Worm (Caenorhabditis elegans) whole organism, young adult: ENCODE results near the gene sdz-1.

ENCODE experiments used
- B0035.1 ChIP-seq: sonication (generic microtip); optimal IDR thresholded peaks from 2 replicates; lab custom pipeline; 2016; ENCODE audit warnings: missing genetic modification characterization, mild to moderate bottlenecking, missing compliant biosample characterization, missing genotype, missing genetic modification reagents
- C06A6.2 ChIP-seq: fragments of 200-800 bp; sonication (Bioruptor generic); conservative IDR thresholded peaks from 2 replicates; pipeline ENCODE4 v1.3.6; 2022; ENCODE audit warnings: missing genetic modification characterization, missing compliant biosample characterization
- F10E7.11 ChIP-seq: sonication (generic microtip); optimal IDR thresholded peaks from 2 replicates; lab custom pipeline; 2017; ENCODE audit warnings: mild to moderate bottlenecking, missing genetic modification characterization, moderate library complexity, missing compliant biosample characterization
- F37B4.10 ChIP-seq: fragments of 200-800 bp; sonication (Bioruptor generic); IDR thresholded peaks from 2 replicates; pipeline ENCODE4 v1.3.6; 2022; ENCODE audit warnings: missing genetic modification characterization, missing compliant biosample characterization
- F39B2.1 ChIP-seq: fragments of 200-800 bp; sonication (Bioruptor generic); IDR thresholded peaks from 2 replicates; pipeline ENCODE4 v1.3.6; 2022; ENCODE audit warnings: missing genetic modification reagents, missing genetic modification characterization, missing compliant biosample characterization
- F49E8.2 ChIP-seq: sonication (generic microtip); optimal IDR thresholded peaks from 3 replicates; lab custom pipeline; 2017; ENCODE audit warnings: missing genetic modification characterization, mild to moderate bottlenecking, missing compliant biosample characterization, antibody characterized with exemption, moderate library complexity; ENCODE audit not compliant: insufficient read depth
- F57A8.1 ChIP-seq: fragments of 200-800 bp; sonication (Bioruptor generic); optimal IDR thresholded peaks from 2 replicates; lab custom pipeline; 2018; ENCODE audit warnings: mild to moderate bottlenecking, missing genetic modification characterization, moderate library complexity, missing compliant biosample characterization
- K12H6.12 ChIP-seq: fragments of 200-800 bp; sonication (Bioruptor generic); optimal IDR thresholded peaks from 2 replicates; lab custom pipeline; 2018; ENCODE audit warnings: mild to moderate bottlenecking, missing genetic modification characterization, missing compliant biosample characterization
- Y53F4B.3 ChIP-seq: fragments of 200-800 bp; sonication (Bioruptor generic); IDR thresholded peaks from 2 replicates; pipeline ENCODE4 v1.3.6; 2022; ENCODE audit warnings: missing genetic modification reagents, missing genetic modification characterization, missing compliant biosample characterization
- Y56A3A.18 ChIP-seq: fragments of 200-800 bp; sonication (Bioruptor generic); IDR thresholded peaks from 2 replicates; pipeline ENCODE4 v1.3.6; 2022; ENCODE audit warnings: missing genetic modification reagents, missing genetic modification characterization, missing compliant biosample characterization
- Y67H2A.10 ChIP-seq: fragments of 200-800 bp; sonication (Bioruptor generic); conservative IDR thresholded peaks from 2 replicates; pipeline ENCODE4 v1.3.6; 2022; ENCODE audit warnings: missing genetic modification reagents, missing genetic modification characterization, missing compliant biosample characterization
- Y79H2A.3 ChIP-seq: fragments of 200-800 bp; sonication (Bioruptor generic); conservative IDR thresholded peaks from 2 replicates; pipeline ENCODE4 v1.3.6; 2022; ENCODE audit warnings: missing genetic modification reagents, missing genetic modification characterization, missing compliant biosample characterization
- Y95B8A.8 ChIP-seq: fragments of 200-800 bp; sonication (Bioruptor generic); IDR thresholded peaks from 2 replicates; pipeline ENCODE4 v1.3.6; 2022; ENCODE audit warnings: missing genetic modification reagents, missing genetic modification characterization, missing compliant biosample characterization
- ZK185.1 ChIP-seq: sonication (generic microtip); optimal IDR thresholded peaks from 2 replicates; lab custom pipeline; 2016; ENCODE audit warnings: mild to moderate bottlenecking, missing genetic modification characterization, missing compliant biosample characterization; ENCODE audit not compliant: poor library complexity, severe bottlenecking
- akir-1 ChIP-seq: fragments of 200-800 bp; sonication (Bioruptor generic); optimal IDR thresholded peaks from 2 replicates; lab custom pipeline; 2018; ENCODE audit warnings: mild to moderate bottlenecking, missing genetic modification characterization, moderate library complexity, missing compliant biosample characterization
- aptf-3 ChIP-seq: fragments of 200-800 bp; sonication (Bioruptor generic); IDR thresholded peaks from 2 replicates; pipeline ENCODE4 v1.3.6; 2022; ENCODE audit warnings: missing genetic modification characterization, missing compliant biosample characterization
- athp-1 ChIP-seq: sonication (generic microtip); optimal IDR thresholded peaks from 2 replicates; lab custom pipeline; 2017; ENCODE audit warnings: mild to moderate bottlenecking, missing genetic modification characterization, missing compliant biosample characterization
- attf-6 ChIP-seq: fragments of 200-800 bp; sonication (Bioruptor generic); IDR thresholded peaks from 2 replicates; pipeline ENCODE4 v1.3.6; 2022; ENCODE audit warnings: missing genetic modification reagents, missing genetic modification characterization, missing compliant biosample characterization
- bed-1 ChIP-seq: fragments of 200-800 bp; sonication (Bioruptor generic); IDR thresholded peaks from 2 replicates; pipeline ENCODE4 v1.3.6; 2022; ENCODE audit warnings: missing genetic modification reagents, missing genetic modification characterization, missing compliant biosample characterization
- bed-2 ChIP-seq: fragments of 200-800 bp; sonication (Bioruptor generic); IDR thresholded peaks from 2 replicates; pipeline ENCODE4 v1.3.6; 2022; ENCODE audit warnings: missing genetic modification reagents, missing genetic modification characterization, missing compliant biosample characterization
- ceh-27 ChIP-seq: fragments of 200-800 bp; sonication (Bioruptor generic); optimal IDR thresholded peaks from 2 replicates; lab custom pipeline; 2018; ENCODE audit warnings: mild to moderate bottlenecking, missing genetic modification characterization, moderate library complexity, missing compliant biosample characterization
- ceh-40 ChIP-seq: fragments of 200-800 bp; sonication (Bioruptor generic); IDR thresholded peaks from 2 replicates; pipeline ENCODE4 v1.3.6; 2022; ENCODE audit warnings: missing genetic modification characterization, missing compliant biosample characterization
- egrh-3 ChIP-seq: fragments of 200-800 bp; sonication (Bioruptor generic); IDR thresholded peaks from 2 replicates; pipeline ENCODE4 v1.3.6; 2022; ENCODE audit warnings: missing genetic modification reagents, missing genetic modification characterization, missing compliant biosample characterization
- ekl-4 ChIP-seq: fragments of 200-800 bp; sonication (Bioruptor generic); IDR thresholded peaks from 2 replicates; pipeline ENCODE4 v1.3.6; 2022; ENCODE audit warnings: missing genetic modification reagents, missing genetic modification characterization, missing compliant biosample characterization
- ets-4 ChIP-seq: fragments of 200-800 bp; sonication (Bioruptor generic); optimal IDR thresholded peaks from 2 replicates; lab custom pipeline; 2018; ENCODE audit warnings: mild to moderate bottlenecking, missing genetic modification characterization, missing compliant biosample characterization
- fkh-3 ChIP-seq: sonication (generic microtip); optimal IDR thresholded peaks from 2 replicates; lab custom pipeline; 2016; ENCODE audit warnings: mild to moderate bottlenecking, missing genetic modification characterization, missing compliant biosample characterization
- hlh-26 ChIP-seq: fragments of 200-800 bp; sonication (Bioruptor generic); conservative IDR thresholded peaks from 2 replicates; pipeline ENCODE4 v1.3.6; 2022; ENCODE audit warnings: missing genetic modification reagents, missing genetic modification characterization, missing compliant biosample characterization
- hrde-1 ChIP-seq: sonication (generic microtip); optimal IDR thresholded peaks from 2 replicates; lab custom pipeline; 2016; ENCODE audit warnings: missing genetic modification characterization, mild to moderate bottlenecking, missing compliant biosample characterization, moderate library complexity, missing genotype, missing genetic modification reagents, borderline replicate concordance
- lin-35 ChIP-seq, 3 experiments: fragments of 150-350 bp in 2 of 3; sonication (generic microtip) in 1 of 3; optimal IDR thresholded peaks; 2 replicates each; lab custom pipeline; 2014 to 2018; ENCODE audit warnings: missing biosample characterization in 3 of 3, missing genetic modification characterization in 3 of 3, missing genetic modification reagents in 3 of 3
- lin-40 ChIP-seq: sonication (generic microtip); optimal IDR thresholded peaks from 2 replicates; lab custom pipeline; 2016; ENCODE audit warnings: missing genetic modification characterization, mild to moderate bottlenecking, missing compliant biosample characterization, missing genotype, missing genetic modification reagents
- lin-54 ChIP-seq: fragments of 200-800 bp; sonication (Bioruptor generic); optimal IDR thresholded peaks from 2 replicates; lab custom pipeline; 2018; ENCODE audit warnings: mild to moderate bottlenecking, missing genetic modification characterization, missing compliant biosample characterization
- lir-1 ChIP-seq: fragments of 200-800 bp; sonication (Bioruptor generic); conservative IDR thresholded peaks from 2 replicates; pipeline ENCODE4 v1.3.6; 2022; ENCODE audit warnings: missing genetic modification reagents, missing genetic modification characterization, missing compliant biosample characterization
- lsl-1 ChIP-seq: fragments of 200-800 bp; sonication (Bioruptor generic); optimal IDR thresholded peaks from 2 replicates; lab custom pipeline; 2018; ENCODE audit warnings: mild to moderate bottlenecking, missing genetic modification characterization, moderate library complexity, missing compliant biosample characterization
- madf-8 ChIP-seq: fragments of 200-800 bp; sonication (Bioruptor generic); conservative IDR thresholded peaks from 2 replicates; pipeline ENCODE4 v1.3.6; 2022; ENCODE audit warnings: missing genetic modification reagents, missing genetic modification characterization, missing compliant biosample characterization
- nhr-120 ChIP-seq: fragments of 200-800 bp; sonication (Bioruptor generic); IDR thresholded peaks from 2 replicates; pipeline ENCODE4 v1.3.6; 2022; ENCODE audit warnings: missing genetic modification characterization, missing compliant biosample characterization
- nhr-179 ChIP-seq: sonication (generic microtip); optimal IDR thresholded peaks from 2 replicates; lab custom pipeline; 2016; ENCODE audit warnings: mild to moderate bottlenecking, missing genetic modification characterization, missing compliant biosample characterization
- nhr-27 ChIP-seq: fragments of 200-800 bp; sonication (Bioruptor generic); optimal IDR thresholded peaks from 2 replicates; lab custom pipeline; 2018; ENCODE audit warnings: mild to moderate bottlenecking, missing genetic modification characterization, moderate library complexity, missing compliant biosample characterization
- nhr-90 ChIP-seq: sonication (generic microtip); optimal IDR thresholded peaks from 2 replicates; lab custom pipeline; 2016; ENCODE audit warnings: missing genotype, mild to moderate bottlenecking, missing genetic modification characterization, missing compliant biosample characterization
- pha-4 ChIP-seq: fragments of 150-350 bp; sonication (generic microtip); optimal IDR thresholded peaks from 2 replicates; lab custom pipeline; 2014; ENCODE audit warnings: missing biosample characterization, missing genetic modification reagents, missing genetic modification characterization
- rcor-1 ChIP-seq: fragments of 200-800 bp; sonication (Bioruptor generic); IDR thresholded peaks from 2 replicates; pipeline ENCODE4 v1.3.6; 2022; ENCODE audit warnings: missing genetic modification reagents, missing genetic modification characterization, missing compliant biosample characterization
- rpc-1 ChIP-seq, 2 experiments: fragments of 150-350 bp in 1 of 2; sonication (generic microtip) in 1 of 2; optimal IDR thresholded peaks; 2 replicates each; lab custom pipeline; 2014 to 2018; ENCODE audit warnings: missing biosample characterization in 1 of 2, missing genetic modification characterization in 1 of 2, missing genetic modification reagents in 1 of 2, missing genotype in 1 of 2
- sea-2 ChIP-seq: fragments of 200-800 bp; sonication (Bioruptor generic); IDR thresholded peaks from 2 replicates; pipeline ENCODE4 v1.3.6; 2022; ENCODE audit warnings: missing genetic modification characterization, missing compliant biosample characterization
- snpc-3.4 ChIP-seq: sonication (generic microtip); optimal IDR thresholded peaks from 2 replicates; lab custom pipeline; 2017; ENCODE audit warnings: missing genetic modification characterization, mild to moderate bottlenecking, missing compliant biosample characterization, antibody characterized with exemption, moderate library complexity, missing genotype, missing genetic modification reagents
- tbp1 ChIP-seq: fragments of 200-800 bp; sonication (Bioruptor generic); optimal IDR thresholded peaks from 2 replicates; lab custom pipeline; 2018; ENCODE audit warnings: mild to moderate bottlenecking, missing genetic modification characterization, missing compliant biosample characterization
- tlf-1 ChIP-seq: fragments of 200-800 bp; sonication (Bioruptor generic); optimal IDR thresholded peaks from 2 replicates; lab custom pipeline; 2018; ENCODE audit warnings: mild to moderate bottlenecking, missing genetic modification characterization, missing compliant biosample characterization
- zfh-2 ChIP-seq: fragments of 200-800 bp; sonication (Bioruptor generic); conservative IDR thresholded peaks from 2 replicates; pipeline ENCODE4 v1.3.6; 2022; ENCODE audit warnings: missing genetic modification reagents, missing genetic modification characterization, missing compliant biosample characterization
- ztf-25 ChIP-seq: fragments of 200-800 bp; sonication (Bioruptor generic); IDR thresholded peaks from 2 replicates; pipeline ENCODE4 v1.3.6; 2022; ENCODE audit warnings: missing genetic modification reagents, missing genetic modification characterization, missing compliant biosample characterization
- ztf-26 ChIP-seq: sonication (generic microtip); optimal IDR thresholded peaks from 2 replicates; lab custom pipeline; 2017; ENCODE audit warnings: missing genetic modification characterization, missing compliant biosample characterization
- ztf-28 ChIP-seq: fragments of 200-800 bp; sonication (Bioruptor generic); IDR thresholded peaks from 2 replicates; pipeline ENCODE4 v1.3.6; 2022; ENCODE audit warnings: missing genetic modification reagents, missing genetic modification characterization, missing compliant biosample characterization

sdz-1 gene

ce11 chrIII:8749487-8749886 is 49.3 kb upstream of the sdz-1 start, which contains the start of gene sma-2 (continued):
- TF ChIP-seq nhr-179 (tag; lab: Kevin White, UChicago) = no peak
- no peak for TF ChIP-seq sea-2 (GFP tag; lab: Robert Waterston, UW)
- no peak for TF ChIP-seq ztf-28
- no peak for TF ChIP-seq Y79H2A.3 (GFP tag; lab: Robert Waterston, UW)
- no peak for TF ChIP-seq snpc-3.4
- no peak for TF ChIP-seq fkh-3 (tag; lab: Kevin White, UChicago)
- no peak for TF ChIP-seq F57A8.1 (GFP tag; lab: Kevin White, UChicago)
- TF ChIP-seq tbp1 (GFP tag; lab: Kevin White, UChicago) = peak; percentile 36
- no peak for TF ChIP-seq madf-8 (GFP tag; lab: Robert Waterston, UW)
- TF ChIP-seq ztf-25 = no peak
- TF ChIP-seq ekl-4 = no peak
- TF ChIP-seq nhr-90 (tag; lab: Kevin White, UChicago) = peak; percentile 7
- TF ChIP-seq egrh-3 (GFP tag; lab: Robert Waterston, UW) = no peak
- no peak for TF ChIP-seq bed-1 (GFP tag; lab: Robert Waterston, UW)
- no peak for TF ChIP-seq Y95B8A.8 (GFP tag; lab: Robert Waterston, UW)
- TF ChIP-seq zfh-2 = no peak
- no peak for TF ChIP-seq lsl-1 (GFP tag; lab: Kevin White, UChicago)
- TF ChIP-seq bed-2 (GFP tag; lab: Robert Waterston, UW) = no peak
- TF ChIP-seq F10E7.11 = no peak
- TF ChIP-seq rcor-1 (GFP tag; lab: Robert Waterston, UW) = no peak
- TF ChIP-seq ceh-27 = no peak
- TF ChIP-seq K12H6.12 = no peak
- TF ChIP-seq ztf-26 (tag; lab: Kevin White, UChicago) = peak; percentile 26
- TF ChIP-seq akir-1 = no peak
- TF ChIP-seq ZK185.1 = peak; percentile 33
- no peak for TF ChIP-seq Y53F4B.3 (GFP tag; lab: Robert Waterston, UW)
- no peak for TF ChIP-seq F49E8.2 (tag; lab: Kevin White, UChicago)
- TF ChIP-seq Y67H2A.10 (GFP tag; lab: Robert Waterston, UW) = no peak
- no peak for TF ChIP-seq B0035.1
- peak; percentile 64 for TF ChIP-seq lin-40
- no peak for TF ChIP-seq C06A6.2 (GFP tag; lab: Robert Waterston, UW)
- no peak for TF ChIP-seq rpc-1 (optimal IDR thresholded peaks at IDR 0.05; lab: Kevin White, UChicago)
- TF ChIP-seq rpc-1 (tag; optimal IDR thresholded peaks at IDR 0.05; lab: Kevin White, UChicago) = no peak
- no peak for TF ChIP-seq lin-35 (GFP tag; optimal IDR thresholded peaks at IDR 0.05; lab: Kevin White, UChicago)
- no peak for TF ChIP-seq hrde-1 (tag; lab: Kevin White, UChicago)
- TF ChIP-seq tlf-1 (GFP tag; lab: Kevin White, UChicago) = no peak
- no peak for TF ChIP-seq ceh-40
- TF ChIP-seq Y56A3A.18 (GFP tag; lab: Robert Waterston, UW) = no peak
- no peak for TF ChIP-seq aptf-3 (GFP tag; lab: Robert Waterston, UW)
- no peak for TF ChIP-seq attf-6 (GFP tag; lab: Robert Waterston, UW)
- no peak for TF ChIP-seq athp-1 (tag; lab: Kevin White, UChicago)
- peak; percentile 29 for TF ChIP-seq pha-4 (tag; lab: Kevin White, UChicago)
- no peak for TF ChIP-seq hlh-26 (GFP tag; lab: Robert Waterston, UW)
- no peak for TF ChIP-seq F37B4.10 (GFP tag; lab: Robert Waterston, UW)
- TF ChIP-seq lir-1 = 0 out of 2 replicates have a peak, but pooled peaks have one; percentile 6
- peak; percentile 18 for TF ChIP-seq ets-4 (GFP tag; lab: Kevin White, UChicago)
- no peak for TF ChIP-seq nhr-27 (tag; lab: Kevin White, UChicago)
- TF ChIP-seq nhr-120 = no peak
- TF ChIP-seq lin-54 (GFP tag; lab: Kevin White, UChicago) = no peak
- no peak for TF ChIP-seq F39B2.1 (GFP tag; lab: Robert Waterston, UW)
